Worm (Caenorhabditis elegans) whole organism, L1 larva: Measurements from ENCODE around the gene C01G5.25.
A peak's percentile ranks its signal among the peaks of the same experiment; 100 is the strongest.

Experiments used
- C34B4.2 ChIP-seq: sonication (generic microtip); optimal IDR thresholded peaks from 2 replicates; lab custom pipeline; 2017; ENCODE audit warnings: mild to moderate bottlenecking, missing genetic modification characterization, missing compliant biosample characterization
- F16B12.6 ChIP-seq: fragments of 150-350 bp; optimal IDR thresholded peaks from 2 replicates; lab custom pipeline; 2014; ENCODE audit warnings: missing biosample characterization, missing genetic modification characterization
- blmp-1 ChIP-seq: fragments of 150-350 bp; optimal IDR thresholded peaks from 2 replicates; lab custom pipeline; 2014; ENCODE audit warnings: missing biosample characterization, missing genetic modification characterization
- ceh-82 ChIP-seq, 3 experiments: fragments of 150-350 bp in 1 of 3; sonication (generic microtip) in 2 of 3; optimal IDR thresholded peaks; 2 replicates each; lab custom pipeline; 2014 to 2017; ENCODE audit warnings: missing biosample characterization in 3 of 3, missing genetic modification characterization in 3 of 3
- ceh-88 ChIP-seq: fragments of 200-800 bp; sonication (Bioruptor generic); IDR thresholded peaks from 2 replicates; pipeline ENCODE4 v1.3.6; 2022; ENCODE audit warnings: missing genetic modification characterization, missing compliant biosample characterization
- ceh-90 ChIP-seq: sonication (generic microtip); optimal IDR thresholded peaks from 2 replicates; lab custom pipeline; 2016; ENCODE audit warnings: missing genetic modification characterization, missing compliant biosample characterization
- dpl-1 ChIP-seq, 3 experiments: fragments of 150-350 bp in 2 of 3; sonication (generic microtip) in 1 of 3; optimal IDR thresholded peaks; 2 replicates each; lab custom pipeline; 2014 to 2017; ENCODE audit warnings: missing biosample characterization in 3 of 3, missing genetic modification characterization in 3 of 3, missing genetic modification reagents in 3 of 3
- efl-1 ChIP-seq, 4 experiments: fragments of 150-350 bp; optimal IDR thresholded peaks in 3 of 4; peaks in 1 of 4; 1 replicate in 1 of 4; 2 replicates in 3 of 4; lab custom pipeline; 2014; ENCODE audit warnings: missing biosample characterization in 2 of 4, missing genetic modification characterization in 2 of 4, missing genetic modification reagents in 2 of 4
- efl-3 ChIP-seq: fragments of 200-800 bp; sonication (Bioruptor generic); optimal IDR thresholded peaks from 2 replicates; lab custom pipeline; 2018; ENCODE audit warnings: mild to moderate bottlenecking, missing genetic modification characterization, missing compliant biosample characterization
- egl-13 ChIP-seq: sonication (generic microtip); optimal IDR thresholded peaks from 2 replicates; lab custom pipeline; 2016; ENCODE audit warnings: missing genotype, missing genetic modification reagents, missing genetic modification characterization, missing compliant biosample characterization
- elt-3 ChIP-seq, 6 experiments: fragments of 150-350 bp in 1 of 6; sonication (generic microtip); optimal IDR thresholded peaks; 2 replicates each; lab custom pipeline; 2017 to 2018; ENCODE audit warnings: missing biosample characterization in 6 of 6, missing genetic modification characterization in 6 of 6, inconsistent platforms in 1 of 6
- ets-5 ChIP-seq: fragments of 200-800 bp; sonication (Bioruptor generic); IDR thresholded peaks from 2 replicates; pipeline ENCODE4 v1.3.6; 2022; ENCODE audit warnings: missing genetic modification characterization, missing compliant biosample characterization
- fkh-4 ChIP-seq: sonication (generic microtip); optimal IDR thresholded peaks from 2 replicates; lab custom pipeline; 2016; ENCODE audit warnings: missing compliant biosample characterization, missing genetic modification characterization, borderline replicate concordance
- fkh-8 ChIP-seq: sonication (generic microtip); optimal IDR thresholded peaks from 2 replicates; lab custom pipeline; 2016; ENCODE audit warnings: mild to moderate bottlenecking, missing genetic modification characterization, missing compliant biosample characterization
- irx-1 ChIP-seq: sonication (generic microtip); optimal IDR thresholded peaks from 2 replicates; lab custom pipeline; 2016; ENCODE audit warnings: missing genetic modification characterization, missing compliant biosample characterization
- jun-1 ChIP-seq: fragments of 150-350 bp; optimal IDR thresholded peaks from 2 replicates; lab custom pipeline; 2014; ENCODE audit warnings: missing biosample characterization, missing genetic modification reagents, missing genetic modification characterization
- lin-13 ChIP-seq: fragments of 150-350 bp; optimal IDR thresholded peaks from 2 replicates; lab custom pipeline; 2014; ENCODE audit warnings: missing biosample characterization, missing genetic modification reagents, missing genetic modification characterization
- lin-14 ChIP-seq: fragments of 200-800 bp; sonication (Bioruptor generic); optimal IDR thresholded peaks from 2 replicates; lab custom pipeline; 2018; ENCODE audit warnings: mild to moderate bottlenecking, missing genetic modification characterization, moderate library complexity, missing compliant biosample characterization
- lin-15B ChIP-seq: fragments of 150-350 bp; sonication (generic microtip); optimal IDR thresholded peaks from 3 replicates; lab custom pipeline; 2014; ENCODE audit warnings: missing biosample characterization, missing genetic modification characterization
- lir-3 ChIP-seq: sonication (generic microtip); optimal IDR thresholded peaks from 2 replicates; lab custom pipeline; 2016; ENCODE audit warnings: mild to moderate bottlenecking, missing genetic modification characterization, moderate library complexity, missing compliant biosample characterization; ENCODE audit not compliant: poor library complexity
- lsy-2 ChIP-seq, 2 experiments: fragments of 150-350 bp; optimal IDR thresholded peaks; 2 replicates each; lab custom pipeline; 2014; ENCODE audit warnings: missing biosample characterization in 2 of 2, missing genetic modification characterization in 2 of 2
- mep-1 ChIP-seq: fragments of 150-350 bp; optimal IDR thresholded peaks from 2 replicates; lab custom pipeline; 2014; ENCODE audit warnings: missing biosample characterization, missing genetic modification characterization
- nhr-19 ChIP-seq: fragments of 200-800 bp; sonication (Bioruptor generic); conservative IDR thresholded peaks from 2 replicates; pipeline ENCODE4 v1.3.6; 2022; ENCODE audit warnings: missing genetic modification characterization, missing compliant biosample characterization
- nhr-20 ChIP-seq: sonication (generic microtip); optimal IDR thresholded peaks from 2 replicates; lab custom pipeline; 2016; ENCODE audit warnings: mild to moderate bottlenecking, missing genetic modification characterization, missing compliant biosample characterization
- nhr-47 ChIP-seq: sonication (generic microtip); optimal IDR thresholded peaks from 2 replicates; lab custom pipeline; 2016; ENCODE audit warnings: mild to moderate bottlenecking, missing genetic modification characterization, moderate library complexity, missing compliant biosample characterization
- nhr-76 ChIP-seq: sonication (generic microtip); optimal IDR thresholded peaks from 2 replicates; lab custom pipeline; 2017; ENCODE audit warnings: missing biosample characterization, missing genetic modification characterization
- nhr-77 ChIP-seq: fragments of 150-350 bp; optimal IDR thresholded peaks from 2 replicates; lab custom pipeline; 2014; ENCODE audit warnings: missing biosample characterization, missing genetic modification characterization
- nhr-84 ChIP-seq: sonication (generic microtip); optimal IDR thresholded peaks from 2 replicates; lab custom pipeline; 2017; ENCODE audit warnings: missing biosample characterization, missing genetic modification characterization
- nhr-85 ChIP-seq: sonication (generic microtip); peaks from one replicate; lab custom pipeline; 2016; ENCODE audit warnings: missing genetic modification characterization, inconsistent platforms, missing compliant biosample characterization
- pax-3 ChIP-seq: fragments of 200-800 bp; sonication (Bioruptor generic); optimal IDR thresholded peaks from 2 replicates; lab custom pipeline; 2018; ENCODE audit warnings: mild to moderate bottlenecking, missing genetic modification characterization, moderate library complexity, missing compliant biosample characterization
- pqm-1 ChIP-seq: sonication (generic microtip); optimal IDR thresholded peaks from 3 replicates; lab custom pipeline; 2017; ENCODE audit warnings: missing biosample characterization, missing genetic modification characterization
- rnt-1 ChIP-seq: sonication (generic microtip); optimal IDR thresholded peaks from 2 replicates; lab custom pipeline; 2016; ENCODE audit warnings: mild to moderate bottlenecking, missing genetic modification characterization, moderate library complexity, missing compliant biosample characterization
- snu-23 ChIP-seq: sonication (generic microtip); optimal IDR thresholded peaks from 2 replicates; lab custom pipeline; 2016; ENCODE audit warnings: missing genetic modification characterization, missing compliant biosample characterization
- unc-86 ChIP-seq: sonication (generic microtip); optimal IDR thresholded peaks from 2 replicates; lab custom pipeline; 2016; ENCODE audit warnings: missing genetic modification characterization, missing compliant biosample characterization
- xbp-1 ChIP-seq: sonication (generic microtip); optimal IDR thresholded peaks from 2 replicates; lab custom pipeline; 2016; ENCODE audit warnings: missing genetic modification characterization, missing compliant biosample characterization
- zip-4 ChIP-seq: fragments of 200-800 bp; sonication (Bioruptor generic); optimal IDR thresholded peaks from 2 replicates; lab custom pipeline; 2018; ENCODE audit warnings: mild to moderate bottlenecking, missing genetic modification characterization, moderate library complexity, missing compliant biosample characterization

The C01G5.25 gene

DNA sequence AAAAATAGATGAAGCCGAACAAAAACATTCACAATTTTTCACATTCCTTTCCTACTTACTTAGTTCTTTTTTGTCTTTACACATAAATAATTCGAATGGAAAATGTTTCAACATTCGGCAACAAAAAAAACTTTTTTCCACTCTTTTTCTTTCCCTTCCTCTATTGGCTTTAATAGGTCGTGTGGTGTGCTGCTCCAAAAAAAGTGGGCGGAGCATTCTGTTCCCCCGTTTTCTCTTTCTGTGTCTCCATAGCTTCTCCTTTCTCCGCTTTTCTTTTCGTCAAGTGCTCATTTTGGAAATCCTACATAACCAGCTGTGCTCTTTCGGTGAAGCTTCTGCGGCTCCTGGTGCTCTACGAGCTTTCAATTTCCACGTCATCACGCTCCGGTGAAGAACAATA is at the start of gene C01G5.25:
C01G5.25 (plus strand) TSS at position 250 of the 400 bp plus-strand sequence.
- TF ChIP-seq irx-1 (tag; lab: Kevin White, UChicago) (no peak), xbp-1 (no peak), efl-1 (optimal IDR thresholded peaks at IDR 0.05; lab: Kevin White, UChicago) (no peak), efl-1 (GFP tag; optimal IDR thresholded peaks at IDR 0.05 in 1 of 2; lab: Kevin White, UChicago) (no peak), lin-13 (GFP tag; lab: Kevin White, UChicago) (no peak), fkh-8 (tag; lab: Kevin White, UChicago) (peak; percentile 2), jun-1 (tag; lab: Kevin White, UChicago) (no peak), nhr-47 (no peak), unc-86 (tag; lab: Kevin White, UChicago) (peak; percentile 56), lir-3 (no peak), lin-14 (GFP tag; lab: Kevin White, UChicago) (peak; percentile 69), ets-5 (GFP tag; lab: Robert Waterston, UW) (no peak), ceh-82 (tag; optimal IDR thresholded peaks at IDR 0.05; lab: Kevin White, UChicago) (peak in 1 of 3 experiments; percentile 23), dpl-1 (GFP tag; optimal IDR thresholded peaks at IDR 0.05; lab: Kevin White, UChicago) (peak in 1 of 3 experiments; percentile 12), nhr-20 (no peak), efl-3 (GFP tag; lab: Kevin White, UChicago) (no peak)

DNA sequence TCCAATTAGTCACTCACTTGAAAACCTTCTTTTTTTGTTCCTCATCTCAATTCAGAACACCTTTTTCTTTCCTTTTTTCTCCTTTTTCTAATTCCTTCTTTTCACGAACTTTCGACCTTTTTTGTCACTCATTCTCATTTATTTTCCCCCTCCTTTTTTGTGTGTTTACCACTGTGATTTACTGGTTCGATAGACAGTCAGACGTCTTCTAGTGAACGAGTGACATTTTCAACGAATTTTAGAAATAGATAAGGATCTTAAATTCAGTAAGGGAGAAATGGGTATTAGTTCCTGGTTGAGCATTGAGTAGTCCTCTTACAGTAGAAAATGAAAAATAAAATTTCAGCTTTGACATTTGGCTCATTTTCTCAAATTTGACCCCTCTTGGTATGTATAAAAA is 49.6 kb upstream of the C01G5.25 start:
- TF ChIP-seq zip-4 (GFP tag; lab: Kevin White, UChicago) = no peak
- no peak for TF ChIP-seq pqm-1 (tag; lab: Kevin White, UChicago)
- no peak for TF ChIP-seq snu-23 (GFP tag; lab: Kevin White, UChicago)
- peak; percentile 77 for TF ChIP-seq nhr-85 (tag; lab: Kevin White, UChicago)
- peak; percentile 61 for TF ChIP-seq lin-14 (GFP tag; lab: Kevin White, UChicago)
- no peak for TF ChIP-seq nhr-84 (tag; lab: Kevin White, UChicago)
- TF ChIP-seq blmp-1 (tag; lab: Kevin White, UChicago) = peak; percentile 11
- no peak for TF ChIP-seq ceh-88 (GFP tag; lab: Robert Waterston, UW)

DNA sequence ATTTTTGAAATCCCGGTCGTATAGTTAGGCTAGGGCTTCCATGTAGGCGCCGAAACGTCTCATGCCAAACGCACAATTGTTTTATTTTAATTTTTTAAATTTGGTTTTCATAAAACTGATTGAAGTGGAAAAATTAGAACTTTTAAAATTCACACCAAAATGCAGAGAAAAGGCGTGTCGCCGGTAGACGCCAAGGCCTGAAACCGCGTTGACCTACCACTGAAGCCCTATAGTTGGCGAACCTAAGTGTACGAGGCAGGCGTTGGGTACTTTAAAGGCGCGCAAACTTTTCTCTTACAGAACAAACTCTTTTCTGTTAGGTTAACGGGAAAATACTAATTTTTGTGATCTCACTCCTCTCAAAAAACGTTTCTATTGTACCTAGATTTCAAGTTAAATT is 48.2 kb upstream of the C01G5.25 start, which contains the start of gene Y73B6BL.44:
Y73B6BL.44 (plus strand) TSS at position 301 of the 400 bp plus-strand sequence.
- no peak for TF ChIP-seq lsy-2 (tag; optimal IDR thresholded peaks at IDR 0.05; lab: Kevin White, UChicago)
- TF ChIP-seq C34B4.2 (tag; lab: Kevin White, UChicago) = no peak
- TF ChIP-seq pqm-1 (tag; lab: Kevin White, UChicago) = no peak
- no peak for TF ChIP-seq irx-1 (tag; lab: Kevin White, UChicago)
- no peak for TF ChIP-seq F16B12.6
- TF ChIP-seq egl-13 (tag; lab: Kevin White, UChicago) = no peak
- no peak for TF ChIP-seq fkh-4 (tag; lab: Kevin White, UChicago)
- TF ChIP-seq rnt-1 (tag; lab: Kevin White, UChicago) = no peak
- TF ChIP-seq blmp-1 (tag; lab: Kevin White, UChicago) = no peak
- TF ChIP-seq elt-3 (tag; optimal IDR thresholded peaks at IDR 0.05; lab: Kevin White, UChicago) = no peak
- no peak for TF ChIP-seq ceh-90 (tag; lab: Kevin White, UChicago)
- no peak for TF ChIP-seq nhr-19 (GFP tag; lab: Robert Waterston, UW)
- no peak for TF ChIP-seq nhr-20
- TF ChIP-seq jun-1 (tag; lab: Kevin White, UChicago) = no peak
- TF ChIP-seq nhr-76 (tag; lab: Kevin White, UChicago) = no peak
- TF ChIP-seq lin-15B (tag; lab: Kevin White, UChicago) = no peak
- no peak for TF ChIP-seq ceh-88 (GFP tag; lab: Robert Waterston, UW)

DNA sequence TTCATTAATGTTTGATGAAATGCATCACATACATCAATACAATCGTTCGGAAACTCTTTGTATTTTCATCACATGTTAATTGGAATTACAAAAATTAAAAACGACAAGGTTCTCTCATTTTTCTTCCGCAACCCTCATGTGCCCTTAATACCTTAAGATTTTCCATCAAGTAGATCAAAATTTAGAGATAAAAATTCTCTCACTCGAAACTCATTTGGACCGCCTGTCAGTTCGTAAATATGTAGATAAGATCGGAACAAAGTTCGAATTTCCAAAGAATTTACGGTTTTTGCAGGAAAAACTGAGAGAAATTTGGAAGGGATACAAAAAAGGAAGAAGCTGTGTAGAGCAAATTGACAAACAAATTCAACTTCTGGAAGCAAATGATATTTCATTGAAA is 45.4 kb upstream of the C01G5.25 start:
- TF ChIP-seq lin-14 (GFP tag; lab: Kevin White, UChicago) (peak; percentile 22), mep-1 (peak; percentile 7), nhr-77 (tag; lab: Kevin White, UChicago) (no peak), pax-3 (tag; lab: Kevin White, UChicago) (no peak), nhr-85 (tag; lab: Kevin White, UChicago) (peak; percentile 76)
